Fruit fly (Drosophila melanogaster) S2 (cell line): ENCODE data around the gene CG31156.

Source experiments
- CG8478 ChIP-seq: fragments of >200 bp; optimal IDR thresholded peaks from 2 replicates; lab custom pipeline; 2018
- CTCF ChIP-seq, 2 experiments: fragments of >200 bp; optimal IDR thresholded peaks; 2 replicates each; lab custom pipeline; 2018

CG31156 gene

dm6 chr3R:22613448-22613847, at the start of gene CG31156, which contains the start of gene mRRF2:
Gene CG31156 (minus strand): TSS chr3R:22613656.
Gene mRRF2 (plus strand): TSS chr3R:22613686.
- TF ChIP-seq CTCF (optimal IDR thresholded peaks at IDR 0.05; lab: Kevin White, UChicago) (no peak), CG8478 (lab: Kevin White, UChicago) (no peak)

dm6 chr3R:22663115-22663514, 49.7 kb upstream of the CG31156 start:
- no peak for TF ChIP-seq CTCF (optimal IDR thresholded peaks at IDR 0.05; lab: Kevin White, UChicago)
- TF ChIP-seq CG8478 (lab: Kevin White, UChicago) = no peak

dm6 chr3R:22649859-22650258, 36.4 kb upstream of the CG31156 start:
- no peak for TF ChIP-seq CG8478 (lab: Kevin White, UChicago)
- no peak for TF ChIP-seq CTCF (optimal IDR thresholded peaks at IDR 0.05; lab: Kevin White, UChicago)

- TF ChIP-seq CTCF (optimal IDR thresholded peaks at IDR 0.05; lab: Kevin White, UChicago) = peak in 1 of 2 experiments; percentile 55
- TF ChIP-seq CG8478 (lab: Kevin White, UChicago) = no peak
Observed at dm6 chr3R:22639239-22639858, 25.9 kb upstream of the CG31156 start, which contains the start of the genes loco and wake. Gene loco (minus strand): TSS chr3R:22639387. Gene wake (plus strand): TSS chr3R:22639808.

dm6 chr3R:22638604-22639238, 25.3 kb upstream of the CG31156 start:
- TF ChIP-seq CTCF (optimal IDR thresholded peaks at IDR 0.05; lab: Kevin White, UChicago) (no peak), CG8478 (lab: Kevin White, UChicago) (no peak)

- TF ChIP-seq CTCF (optimal IDR thresholded peaks at IDR 0.05; lab: Kevin White, UChicago) (no peak), CG8478 (lab: Kevin White, UChicago) (no peak)
Observed at dm6 chr3R:22636567-22636889, 23.1 kb upstream of the CG31156 start.

- TF ChIP-seq CTCF (optimal IDR thresholded peaks at IDR 0.05; lab: Kevin White, UChicago) (no peak), CG8478 (lab: Kevin White, UChicago) (no peak)
Observed at dm6 chr3R:22635684-22636566, 22.5 kb upstream of the CG31156 start.

- no peak for TF ChIP-seq CG8478 (lab: Kevin White, UChicago)
- no peak for TF ChIP-seq CTCF (optimal IDR thresholded peaks at IDR 0.05; lab: Kevin White, UChicago)
Observed at dm6 chr3R:22634549-22635410, 21.3 kb upstream of the CG31156 start.

dm6 chr3R:22632980-22633379, 19.5 kb upstream of the CG31156 start:
- TF ChIP-seq CG8478 (lab: Kevin White, UChicago) (no peak), CTCF (optimal IDR thresholded peaks at IDR 0.05; lab: Kevin White, UChicago) (no peak)

dm6 chr3R:22632181-22632580, 18.7 kb upstream of the CG31156 start:
- TF ChIP-seq CG8478 (lab: Kevin White, UChicago) = no peak
- no peak for TF ChIP-seq CTCF (optimal IDR thresholded peaks at IDR 0.05; lab: Kevin White, UChicago)

dm6 chr3R:22631156-22631555, 17.7 kb upstream of the CG31156 start:
- no peak for TF ChIP-seq CTCF (optimal IDR thresholded peaks at IDR 0.05; lab: Kevin White, UChicago)
- TF ChIP-seq CG8478 (lab: Kevin White, UChicago) = no peak

dm6 chr3R:22629174-22629573, 15.7 kb upstream of the CG31156 start:
- TF ChIP-seq CTCF (optimal IDR thresholded peaks at IDR 0.05; lab: Kevin White, UChicago) (no peak), CG8478 (lab: Kevin White, UChicago) (no peak)

- TF ChIP-seq CG8478 (lab: Kevin White, UChicago) (no peak), CTCF (optimal IDR thresholded peaks at IDR 0.05; lab: Kevin White, UChicago) (no peak)
Observed at dm6 chr3R:22627936-22628513, 14.6 kb upstream of the CG31156 start.
